Worm (Caenorhabditis elegans) whole organism, L1 larva: Measurements from ENCODE around the gene F40G9.8.

Experiments used
- C04F5.9 ChIP-seq: sonication (generic microtip); optimal IDR thresholded peaks from 2 replicates; lab custom pipeline; 2016; ENCODE audit warnings: missing genetic modification characterization, missing compliant biosample characterization
- Y116A8C.19 ChIP-seq: sonication (generic microtip); optimal IDR thresholded peaks from 2 replicates; lab custom pipeline; 2016; ENCODE audit warnings: missing compliant biosample characterization, missing genetic modification characterization, borderline replicate concordance
- aha-1 ChIP-seq: fragments of 150-350 bp; optimal IDR thresholded peaks from 2 replicates; lab custom pipeline; 2014; ENCODE audit warnings: missing biosample characterization, missing genetic modification characterization
- alr-1 ChIP-seq: fragments of 200-800 bp; sonication (Bioruptor generic); optimal IDR thresholded peaks from 2 replicates; lab custom pipeline; 2018; ENCODE audit warnings: borderline replicate concordance, mild to moderate bottlenecking, missing genetic modification characterization, missing compliant biosample characterization
- aly-2 ChIP-seq: fragments of 150-350 bp; optimal IDR thresholded peaks from 2 replicates; lab custom pipeline; 2014; ENCODE audit warnings: missing biosample characterization, missing genetic modification characterization
- ceh-63 ChIP-seq: fragments of 200-800 bp; sonication (Bioruptor generic); optimal IDR thresholded peaks from 2 replicates; lab custom pipeline; 2018; ENCODE audit warnings: mild to moderate bottlenecking, missing genetic modification characterization, missing compliant biosample characterization
- ceh-8 ChIP-seq: fragments of 200-800 bp; sonication (Bioruptor generic); optimal IDR thresholded peaks from 2 replicates; lab custom pipeline; 2018; ENCODE audit warnings: mild to moderate bottlenecking, missing genetic modification characterization, moderate library complexity, missing compliant biosample characterization
- ceh-82 ChIP-seq, 3 experiments: fragments of 150-350 bp in 1 of 3; sonication (generic microtip) in 2 of 3; optimal IDR thresholded peaks; 2 replicates each; lab custom pipeline; 2014 to 2017; ENCODE audit warnings: missing biosample characterization in 3 of 3, missing genetic modification characterization in 3 of 3
- dpl-1 ChIP-seq, 3 experiments: fragments of 150-350 bp in 2 of 3; sonication (generic microtip) in 1 of 3; optimal IDR thresholded peaks; 2 replicates each; lab custom pipeline; 2014 to 2017; ENCODE audit warnings: missing biosample characterization in 3 of 3, missing genetic modification characterization in 3 of 3, missing genetic modification reagents in 3 of 3
- dsc-1 ChIP-seq: sonication (generic microtip); optimal IDR thresholded peaks from 2 replicates; lab custom pipeline; 2016; ENCODE audit warnings: mild to moderate bottlenecking, missing genetic modification characterization, missing compliant biosample characterization
- egl-27 ChIP-seq, 2 experiments: fragments of 150-350 bp in 1 of 2; sonication (generic microtip); optimal IDR thresholded peaks; 3 replicates each; lab custom pipeline; 2017 to 2018; ENCODE audit warnings: missing biosample characterization in 2 of 2, missing genetic modification characterization in 2 of 2, missing genetic modification reagents in 2 of 2
- elt-3 ChIP-seq, 6 experiments: fragments of 150-350 bp in 1 of 6; sonication (generic microtip); optimal IDR thresholded peaks; 2 replicates each; lab custom pipeline; 2017 to 2018; ENCODE audit warnings: missing biosample characterization in 6 of 6, missing genetic modification characterization in 6 of 6, inconsistent platforms in 1 of 6
- hlh-17 ChIP-seq: fragments of 200-800 bp; sonication (Bioruptor generic); optimal IDR thresholded peaks from 2 replicates; lab custom pipeline; 2018; ENCODE audit warnings: missing genetic modification characterization, mild to moderate bottlenecking, missing compliant biosample characterization, moderate library complexity, borderline replicate concordance
- isw-1 ChIP-seq: fragments of 200-800 bp; sonication (Bioruptor generic); IDR thresholded peaks from 2 replicates; pipeline ENCODE4 v1.3.6; 2022; ENCODE audit warnings: missing genetic modification characterization, missing compliant biosample characterization
- lin-14 ChIP-seq: fragments of 200-800 bp; sonication (Bioruptor generic); optimal IDR thresholded peaks from 2 replicates; lab custom pipeline; 2018; ENCODE audit warnings: mild to moderate bottlenecking, missing genetic modification characterization, moderate library complexity, missing compliant biosample characterization
- lin-39 ChIP-seq: fragments of 150-350 bp; optimal IDR thresholded peaks from 2 replicates; lab custom pipeline; 2014; ENCODE audit warnings: missing biosample characterization, missing genetic modification reagents, missing genetic modification characterization
- lir-3 ChIP-seq: sonication (generic microtip); optimal IDR thresholded peaks from 2 replicates; lab custom pipeline; 2016; ENCODE audit warnings: mild to moderate bottlenecking, missing genetic modification characterization, moderate library complexity, missing compliant biosample characterization; ENCODE audit not compliant: poor library complexity
- lsy-2 ChIP-seq, 2 experiments: fragments of 150-350 bp; optimal IDR thresholded peaks; 2 replicates each; lab custom pipeline; 2014; ENCODE audit warnings: missing biosample characterization in 2 of 2, missing genetic modification characterization in 2 of 2
- mdl-1 ChIP-seq, 2 experiments: fragments of 150-350 bp; optimal IDR thresholded peaks; 2 replicates each; lab custom pipeline; 2014 to 2017; ENCODE audit warnings: missing biosample characterization in 2 of 2, missing genetic modification characterization in 2 of 2, inconsistent platforms in 1 of 2
- nhr-11 ChIP-seq: fragments of 150-350 bp; optimal IDR thresholded peaks from 2 replicates; lab custom pipeline; 2014; ENCODE audit warnings: missing biosample characterization, missing genetic modification characterization
- nhr-12 ChIP-seq: sonication (generic microtip); optimal IDR thresholded peaks from 2 replicates; lab custom pipeline; 2017; ENCODE audit warnings: missing biosample characterization, missing genetic modification characterization
- nhr-19 ChIP-seq: fragments of 200-800 bp; sonication (Bioruptor generic); conservative IDR thresholded peaks from 2 replicates; pipeline ENCODE4 v1.3.6; 2022; ENCODE audit warnings: missing genetic modification characterization, missing compliant biosample characterization
- nhr-71 ChIP-seq: sonication (generic microtip); optimal IDR thresholded peaks from 2 replicates; lab custom pipeline; 2016; ENCODE audit warnings: mild to moderate bottlenecking, missing genetic modification characterization, moderate library complexity, missing compliant biosample characterization
- nhr-76 ChIP-seq: sonication (generic microtip); optimal IDR thresholded peaks from 2 replicates; lab custom pipeline; 2017; ENCODE audit warnings: missing biosample characterization, missing genetic modification characterization
- nhr-84 ChIP-seq: sonication (generic microtip); optimal IDR thresholded peaks from 2 replicates; lab custom pipeline; 2017; ENCODE audit warnings: missing biosample characterization, missing genetic modification characterization
- pax-3 ChIP-seq: fragments of 200-800 bp; sonication (Bioruptor generic); optimal IDR thresholded peaks from 2 replicates; lab custom pipeline; 2018; ENCODE audit warnings: mild to moderate bottlenecking, missing genetic modification characterization, moderate library complexity, missing compliant biosample characterization
- rnt-1 ChIP-seq: sonication (generic microtip); optimal IDR thresholded peaks from 2 replicates; lab custom pipeline; 2016; ENCODE audit warnings: mild to moderate bottlenecking, missing genetic modification characterization, moderate library complexity, missing compliant biosample characterization
- skn-1 ChIP-seq: fragments of 150-350 bp; optimal IDR thresholded peaks from 2 replicates; lab custom pipeline; 2014; ENCODE audit warnings: missing biosample characterization, missing genetic modification characterization
- snpc-4 ChIP-seq: fragments of 150-350 bp; optimal IDR thresholded peaks from 2 replicates; lab custom pipeline; 2014; ENCODE audit warnings: missing biosample characterization, missing genetic modification characterization
- sptf-1 ChIP-seq: fragments of 150-350 bp; optimal IDR thresholded peaks from 2 replicates; lab custom pipeline; 2014; ENCODE audit warnings: missing biosample characterization, missing genetic modification characterization
- swsn-7 ChIP-seq: sonication (generic microtip); optimal IDR thresholded peaks from 2 replicates; lab custom pipeline; 2016; ENCODE audit warnings: missing genetic modification characterization, missing compliant biosample characterization
- ztf-4 ChIP-seq: fragments of 150-350 bp; optimal IDR thresholded peaks from 2 replicates; lab custom pipeline; 2014; ENCODE audit warnings: missing biosample characterization, missing genetic modification characterization

F40G9.8 gene

DNA sequence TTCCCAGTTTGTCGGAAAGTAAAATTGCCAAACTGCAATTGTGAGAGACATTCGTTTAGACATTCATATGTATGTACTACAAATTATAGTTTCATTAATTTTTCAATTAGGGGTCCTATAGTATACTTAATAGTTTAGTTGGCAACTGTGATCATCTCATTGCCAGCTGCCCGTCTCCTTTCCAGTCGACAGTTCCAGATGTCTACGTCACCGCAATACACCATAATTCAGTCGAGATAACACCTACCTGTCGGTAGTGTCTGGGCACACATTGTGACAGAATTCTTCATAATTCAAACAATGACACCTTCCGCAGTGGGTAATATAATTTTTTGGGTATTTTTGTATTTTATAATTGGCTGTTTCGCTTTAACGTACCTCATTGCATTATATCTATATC, 8.8 kb upstream of the F40G9.8 start, which contains the start of gene F40G9.19:
Gene F40G9.19, plus strand, starts transcription at position 301 of the 400 bp plus-strand sequence.
- TF ChIP-seq ceh-82 (tag; optimal IDR thresholded peaks at IDR 0.05; lab: Kevin White, UChicago): no peak
- no peak for TF ChIP-seq dpl-1 (GFP tag; optimal IDR thresholded peaks at IDR 0.05; lab: Kevin White, UChicago)
- TF ChIP-seq pax-3: no peak
- TF ChIP-seq nhr-12 (tag; lab: Kevin White, UChicago): no peak
- no peak for TF ChIP-seq nhr-11 (tag; lab: Kevin White, UChicago)
- TF ChIP-seq dsc-1 (tag; lab: Kevin White, UChicago): no peak

DNA sequence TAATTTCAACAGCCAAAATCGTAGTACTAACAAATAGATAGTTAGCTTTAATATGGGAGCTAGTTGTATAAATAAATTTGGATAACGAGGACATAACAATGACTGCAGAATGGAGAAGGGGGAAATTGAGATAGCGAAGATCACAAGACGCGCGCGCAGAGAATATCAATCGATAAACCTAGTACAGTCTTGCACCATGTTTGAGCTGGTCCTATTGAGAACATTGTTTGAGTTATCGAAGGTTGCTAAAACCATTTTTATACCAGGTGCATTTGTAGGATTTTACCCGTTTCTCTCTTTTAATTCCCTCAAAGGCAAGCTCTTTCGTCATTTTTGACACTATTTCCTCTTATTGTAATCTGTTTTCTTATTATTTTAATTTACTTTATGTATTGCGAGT, 6.9 kb upstream of the F40G9.8 start, which contains the start of the genes F40G9.9 and F40G9.12:
Gene F40G9.9, minus strand, starts transcription at position 101 of the 400 bp plus-strand sequence.
Gene F40G9.12, plus strand, starts transcription at position 231 of the 400 bp plus-strand sequence.
- no peak for TF ChIP-seq ceh-8 (GFP tag; lab: Kevin White, UChicago)
- no peak for TF ChIP-seq C04F5.9 (tag; lab: Kevin White, UChicago)
- no peak for TF ChIP-seq egl-27 (tag; optimal IDR thresholded peaks at IDR 0.05; lab: Kevin White, UChicago)
- TF ChIP-seq nhr-19 (GFP tag; lab: Robert Waterston, UW): no peak
- TF ChIP-seq nhr-84 (tag; lab: Kevin White, UChicago): no peak
- no peak for TF ChIP-seq lin-14 (GFP tag; lab: Kevin White, UChicago)
- TF ChIP-seq swsn-7 (tag; lab: Kevin White, UChicago): no peak
- no peak for TF ChIP-seq lin-39 (tag; lab: Kevin White, UChicago)
- no peak for TF ChIP-seq snpc-4
- TF ChIP-seq nhr-71 (tag; lab: Kevin White, UChicago): no peak
- no peak for TF ChIP-seq ztf-4 (tag; lab: Kevin White, UChicago)
- TF ChIP-seq rnt-1: no peak
- no peak for TF ChIP-seq lsy-2 (tag; optimal IDR thresholded peaks at IDR 0.05; lab: Kevin White, UChicago)
- no peak for TF ChIP-seq sptf-1
- TF ChIP-seq Y116A8C.19 (tag; lab: Kevin White, UChicago): no peak
- TF ChIP-seq mdl-1 (tag; optimal IDR thresholded peaks at IDR 0.05; lab: Kevin White, UChicago): no peak
- no peak for TF ChIP-seq aly-2 (tag; lab: Kevin White, UChicago)
- no peak for TF ChIP-seq aha-1 (tag; lab: Kevin White, UChicago)
- TF ChIP-seq pax-3: no peak

DNA sequence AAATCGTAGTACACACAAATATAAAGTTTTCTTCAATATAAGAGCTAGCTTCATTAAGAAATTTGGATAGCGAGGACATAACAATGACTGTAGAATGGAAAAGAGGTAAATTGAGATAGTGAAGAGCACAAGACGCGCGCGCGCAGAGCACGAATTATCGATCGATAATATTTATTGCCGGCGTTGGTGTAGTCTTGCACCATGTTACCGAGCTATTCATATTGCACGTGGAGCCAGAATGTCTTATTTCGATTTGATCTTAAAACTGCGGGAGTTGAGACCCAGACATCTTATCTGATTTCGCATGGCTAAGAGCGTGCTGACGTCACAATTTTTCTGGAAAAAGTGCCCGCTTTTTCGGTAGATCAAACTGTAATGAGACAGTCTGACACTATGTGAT, 4.8 kb upstream of the F40G9.8 start, which contains the start of gene F40G9.18:
Gene F40G9.18, minus strand, starts transcription at position 101 of the 400 bp plus-strand sequence.
- TF ChIP-seq skn-1 (tag; lab: Kevin White, UChicago): no peak
- TF ChIP-seq elt-3 (tag; optimal IDR thresholded peaks at IDR 0.05; lab: Kevin White, UChicago): no peak
- no peak for TF ChIP-seq nhr-76 (tag; lab: Kevin White, UChicago)
- TF ChIP-seq lir-3 (tag; lab: Kevin White, UChicago): no peak
- no peak for TF ChIP-seq hlh-17
- no peak for TF ChIP-seq isw-1 (GFP tag; lab: Robert Waterston, UW)
- no peak for TF ChIP-seq snpc-4
- no peak for TF ChIP-seq alr-1 (tag; lab: Kevin White, UChicago)
- no peak for TF ChIP-seq pax-3

DNA sequence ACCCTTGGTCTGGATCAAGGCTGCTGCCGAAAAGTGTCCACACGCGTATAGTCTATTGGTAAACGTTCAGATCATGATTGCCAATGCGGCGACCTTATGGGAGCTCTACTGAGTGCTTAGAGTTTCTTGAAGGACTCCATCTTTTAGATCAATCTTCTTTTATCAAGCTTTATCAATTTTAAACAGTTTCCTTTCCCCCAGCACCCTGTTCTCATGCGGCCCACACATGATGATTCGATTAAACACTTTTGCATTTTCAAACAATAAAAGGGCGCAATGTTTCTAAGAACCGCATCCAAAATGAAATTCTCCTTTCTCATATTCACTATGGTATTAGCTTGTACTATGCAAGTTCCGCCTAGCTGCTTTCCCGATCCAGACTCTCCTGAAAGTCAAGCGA, 715 bp upstream of the F40G9.8 start, which contains the start of gene F40G9.7:
Gene F40G9.7, plus strand, starts transcription at position 301 of the 400 bp plus-strand sequence.
- TF ChIP-seq ceh-63 (GFP tag; lab: Kevin White, UChicago): no peak
- TF ChIP-seq, all 84 proteins: peak for 0

DNA sequence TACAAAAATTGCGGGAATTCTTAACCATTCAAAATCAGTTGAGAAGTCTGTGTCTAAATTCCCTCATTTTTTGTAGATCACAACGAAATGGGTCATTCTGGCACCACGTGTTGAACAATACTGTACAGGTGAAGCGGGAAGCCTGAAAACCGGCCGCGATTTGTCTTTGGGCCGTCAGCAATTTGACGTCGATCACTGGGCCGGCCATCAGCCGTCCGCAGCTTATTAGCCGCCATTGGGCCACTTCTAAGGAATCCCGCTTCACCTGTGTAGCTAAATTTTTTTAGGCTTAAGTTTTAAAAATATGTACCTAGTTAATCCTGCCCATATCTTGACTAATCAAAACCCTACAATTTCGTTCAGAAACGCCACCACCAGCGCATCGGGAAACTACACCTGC, 5.0 kb downstream of the F40G9.8 start:
- no peak for TF ChIP-seq aha-1 (tag; lab: Kevin White, UChicago)
